Fruit fly (Drosophila melanogaster) whole organism, adult: ENCODE results near the gene tgo.

ENCODE experiments used
- CG11617 ChIP-seq: fragments of 200-800 bp; sonication (Bioruptor generic); optimal IDR thresholded peaks from 2 replicates; lab custom pipeline; 2017; ENCODE audit warnings: mild to moderate bottlenecking, missing biosample characterization, missing genetic modification reagents, missing genetic modification characterization
- CG12768 ChIP-seq: fragments of 200-800 bp; sonication (Bioruptor generic); optimal IDR thresholded peaks from 2 replicates; lab custom pipeline; 2017; ENCODE audit warnings: missing biosample characterization, missing genetic modification characterization, mild to moderate bottlenecking, moderate library complexity, missing genetic modification reagents
- CG1620 ChIP-seq: fragments of 200-800 bp; sonication (Bioruptor generic); optimal IDR thresholded peaks from 2 replicates; lab custom pipeline; 2016; ENCODE audit warnings: missing biosample characterization, missing genetic modification characterization
- CG33017 ChIP-seq: fragments of 200-800 bp; sonication (Bioruptor generic); optimal IDR thresholded peaks from 2 replicates; lab custom pipeline; 2018; ENCODE audit warnings: missing biosample characterization, mild to moderate bottlenecking, missing genetic modification characterization, moderate library complexity
- Clk ChIP-seq: fragments of 200-800 bp; sonication (Bioruptor generic); optimal IDR thresholded peaks from 2 replicates; lab custom pipeline; 2017; ENCODE audit warnings: missing biosample characterization, missing genetic modification characterization
- Crg-1 ChIP-seq: fragments of 200-800 bp; sonication (Bioruptor generic); optimal IDR thresholded peaks from 2 replicates; lab custom pipeline; 2016; ENCODE audit warnings: missing biosample characterization, missing genetic modification characterization
- Hr96 ChIP-seq: fragments of 200-800 bp; sonication (Bioruptor generic); optimal IDR thresholded peaks from 2 replicates; lab custom pipeline; 2016; ENCODE audit warnings: missing biosample characterization, missing genetic modification characterization
- kay ChIP-seq: fragments of 200-800 bp; sonication (Bioruptor generic); peaks from one replicate; lab custom pipeline; 2016; ENCODE audit warnings: missing biosample characterization, missing genetic modification characterization, borderline replicate concordance
- ovo ChIP-seq: fragments of 200-800 bp; sonication (Bioruptor generic); optimal IDR thresholded peaks from 2 replicates; lab custom pipeline; 2016; ENCODE audit warnings: missing biosample characterization, missing genetic modification characterization
- tj ChIP-seq: fragments of 200-800 bp; sonication (Bioruptor generic); optimal IDR thresholded peaks from 3 replicates; lab custom pipeline; 2017; ENCODE audit warnings: missing biosample characterization, mild to moderate bottlenecking, missing genetic modification characterization, moderate library complexity

DNA sequence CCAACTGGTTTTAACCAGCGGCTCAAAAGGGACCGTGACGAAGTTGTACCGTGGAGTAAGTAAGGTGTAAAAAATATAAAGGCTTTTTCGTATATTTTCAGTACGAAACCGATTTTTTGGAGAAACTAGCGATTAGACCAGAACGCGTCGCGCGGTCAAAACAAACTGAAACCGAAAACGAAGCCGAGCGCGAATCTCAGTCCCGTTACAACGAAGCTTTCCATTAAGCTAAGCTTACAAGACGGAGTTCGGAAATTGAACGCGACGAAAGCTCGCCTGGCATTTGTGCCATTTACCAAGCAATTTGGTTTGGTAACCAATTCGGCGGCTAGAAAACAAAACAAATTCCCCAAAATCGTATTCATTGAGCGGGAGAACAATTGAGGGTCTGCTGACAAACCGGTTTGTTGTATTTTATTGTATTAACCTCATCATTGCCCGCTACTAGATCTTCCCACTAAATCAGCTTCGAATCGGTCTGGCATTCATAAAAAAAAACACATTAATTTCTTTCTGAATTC, 18.0 kb downstream of the tgo start:
- TF ChIP-seq tj (GFP tag; lab: Kevin White, UChicago) (no peak), CG11617 (GFP tag; lab: Kevin White, UChicago) (no peak), CG12768 (GFP tag; lab: Kevin White, UChicago) (no peak), CG33017 (tag; lab: Kevin White, UChicago) (no peak), kay (GFP tag; lab: Kevin White, UChicago) (no peak), Crg-1 (GFP tag; lab: Kevin White, UChicago) (no peak), Hr96 (GFP tag; lab: Kevin White, UChicago) (no peak), ovo (peak; percentile 56), CG1620 (GFP tag; lab: Kevin White, UChicago) (no peak), Clk (GFP tag; lab: Kevin White, UChicago) (no peak)
